Worm (Caenorhabditis elegans): Measurements from ENCODE around the gene egrh-1.

The egrh-1 gene

DNA sequence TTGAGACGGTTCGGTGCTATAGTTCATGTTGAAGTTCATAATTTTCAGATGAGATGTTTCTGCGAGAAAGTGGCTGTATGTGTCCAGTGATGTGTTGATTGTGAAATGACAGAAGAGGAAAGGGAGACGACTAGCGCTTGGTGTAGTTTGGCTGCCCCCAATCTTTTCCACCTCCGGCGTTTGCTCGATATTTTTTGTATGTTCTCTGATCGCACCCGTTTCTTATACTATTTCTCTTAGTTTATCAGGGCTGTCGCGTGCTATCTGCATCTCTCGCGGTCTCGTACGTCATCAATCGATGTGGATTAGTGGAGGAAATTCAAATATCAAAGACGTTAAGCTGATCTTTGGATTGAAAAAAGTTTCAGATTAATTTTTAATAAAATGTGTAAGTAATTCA is 35.0 kb upstream of the egrh-1 start, which contains the start of gene atf-4:
atf-4 (minus strand) TSS at position 93 of the 400 bp plus-strand sequence.
- TF ChIP-seq Y48G9A.11 (GFP tag; IDR thresholded peaks at IDR 0.05) (no peak), mes-2 (tag; optimal IDR thresholded peaks at IDR 0.05; ENCODE audit: poor library complexity, severe bottlenecking) (peak; percentile 52), mdl-1 (tag; optimal IDR thresholded peaks at IDR 0.05) (peak; percentile 81 to 95), nhr-237 (tag; optimal IDR thresholded peaks at IDR 0.05) (no peak), nhr-11 (tag; optimal IDR thresholded peaks at IDR 0.05) (peak; percentile 83), aha-1 (tag) (peak; percentile 51), rbr-2 (tag; optimal IDR thresholded peaks at IDR 0.05) (peak; percentile 16), nhr-25 (tag; optimal IDR thresholded peaks at IDR 0.05; ENCODE audit: borderline replicate concordance, insufficient read depth) (no peak), hlh-11 (tag; optimal IDR thresholded peaks at IDR 0.05) (peak; percentile 87), dmd-6 (GFP tag; IDR thresholded peaks at IDR 0.05) (peak; percentile 87), pha-4 (GFP tag; IDR thresholded peaks at IDR 0.05) (no peak), pha-4 (tag; optimal IDR thresholded peaks at IDR 0.05) (peak; percentile 39), lsy-2 (tag; optimal IDR thresholded peaks at IDR 0.05) (peak; percentile 47 to 73), saeg-2 (GFP tag; IDR thresholded peaks at IDR 0.05) (no peak), hlh-30 (tag; optimal IDR thresholded peaks at IDR 0.05; ENCODE audit: insufficient read depth) (peak; percentile 95), unc-130 (GFP tag; optimal IDR thresholded peaks at IDR 0.05) (no peak), dmd-8 (GFP tag; IDR thresholded peaks at IDR 0.05) (peak; percentile 65; the same call in 1 of the 2 replicates), pqm-1 (tag; optimal IDR thresholded peaks at IDR 0.05) (peak; percentile 24), daf-16 (GFP tag; optimal IDR thresholded peaks at IDR 0.05) (no peak), daf-16 (tag; optimal IDR thresholded peaks at IDR 0.05) (peak; percentile 71), nhr-10 (tag; optimal IDR thresholded peaks at IDR 0.05) (peak; percentile 72), ztf-7 (tag; optimal IDR thresholded peaks at IDR 0.05) (peak; percentile 46), ceh-62 (tag; optimal IDR thresholded peaks at IDR 0.05) (no peak), dpl-1 (GFP tag; optimal IDR thresholded peaks at IDR 0.05) (peak; percentile 68), mep-1 (tag; optimal IDR thresholded peaks at IDR 0.05) (peak; percentile 75), ceh-28 (tag; optimal IDR thresholded peaks at IDR 0.05) (peak; percentile 48), cey-2 (tag; optimal IDR thresholded peaks at IDR 0.05; ENCODE audit: borderline replicate concordance, insufficient read depth) (no peak), egl-43 (GFP tag; IDR thresholded peaks at IDR 0.05) (peak; percentile 34; the same call in 1 of the 2 replicates), hif-1 (tag; optimal IDR thresholded peaks at IDR 0.05) (peak in 1 of 2 experiments; percentile 37), duxl-1 (tag; optimal IDR thresholded peaks at IDR 0.05; ENCODE audit: poor library complexity) (no peak), nhr-77 (tag; optimal IDR thresholded peaks at IDR 0.05) (peak; percentile 78), T26A8.4 (GFP tag; IDR thresholded peaks at IDR 0.05) (peak; percentile 62; the same call in 1 of the 2 replicates), skn-1 (tag; optimal IDR thresholded peaks at IDR 0.05) (no peak), nhr-48 (tag; optimal IDR thresholded peaks at IDR 0.05) (peak; percentile 82), lin-13 (GFP tag; optimal IDR thresholded peaks at IDR 0.05) (peak; percentile 24), nhr-102 (tag; optimal IDR thresholded peaks at IDR 0.05) (peak; percentile 38), dve-1 (tag; optimal IDR thresholded peaks at IDR 0.05; ENCODE audit: insufficient read depth) (peak; percentile 91), arid-1 (GFP tag; conservative IDR thresholded peaks at IDR 0.05) (peak; percentile 56; the same call in 1 of the 2 replicates), hmg-1.1 (GFP tag; IDR thresholded peaks at IDR 0.05) (peak; percentile 36; the same call in 1 of the 2 replicates), nhr-28 (tag; optimal IDR thresholded peaks at IDR 0.05) (peak; percentile 86), mxl-3 (GFP tag; optimal IDR thresholded peaks at IDR 0.05) (peak; percentile 63), lin-1 (GFP tag; IDR thresholded peaks at IDR 0.05) (peak; percentile 68), ces-1 (GFP tag; optimal IDR thresholded peaks at IDR 0.05) (no peak)
